Fruit fly (Drosophila melanogaster) whole organism, embryonic: ENCODE measurements around the gene hfp.
A peak's percentile ranks its signal among the peaks of the same experiment; 100 is the strongest.

Source experiments
- Abd-B ChIP-seq: fragments of 200-800 bp; sonication (Bioruptor generic); optimal IDR thresholded peaks from 2 replicates; lab custom pipeline; 2018; ENCODE audit warnings: missing biosample characterization, mild to moderate bottlenecking, missing genetic modification characterization, moderate library complexity
- Aef1 ChIP-seq: fragments of 200-800 bp; sonication (Bioruptor generic); IDR thresholded peaks from 3 replicates; pipeline ENCODE4 v1.3.6; 2022; ENCODE audit warnings: missing biosample characterization, missing genetic modification characterization
- CG10274 ChIP-seq: fragments of 200-800 bp; sonication (Bioruptor generic); optimal IDR thresholded peaks from 3 replicates; lab custom pipeline; 2017; ENCODE audit warnings: missing biosample characterization, mild to moderate bottlenecking, missing genetic modification characterization
- CG11085 ChIP-seq: fragments of 200-800 bp; sonication (Bioruptor generic); IDR thresholded peaks from 2 replicates; pipeline ENCODE4 v1.3.6; 2022; ENCODE audit warnings: missing biosample characterization, missing genetic modification characterization
- CG15269 ChIP-seq: fragments of 200-800 bp; sonication (Bioruptor generic); optimal IDR thresholded peaks from 2 replicates; lab custom pipeline; 2018; ENCODE audit warnings: missing biosample characterization, mild to moderate bottlenecking, missing genetic modification characterization, moderate library complexity
- CG17359 ChIP-seq: fragments of 200-800 bp; sonication (Bioruptor generic); optimal IDR thresholded peaks from 3 replicates; lab custom pipeline; 2018; ENCODE audit warnings: missing biosample characterization, mild to moderate bottlenecking, missing genetic modification characterization, moderate library complexity
- CG2129 ChIP-seq: fragments of 200-800 bp; sonication (Bioruptor generic); IDR thresholded peaks from 2 replicates; pipeline ENCODE4 v1.3.6; 2022; ENCODE audit warnings: missing biosample characterization, missing genetic modification characterization; ENCODE audit not compliant: partially characterized antibody
- CG2712 ChIP-seq: fragments of 200-800 bp; optimal IDR thresholded peaks from 3 replicates; lab custom pipeline; 2019; ENCODE audit warnings: missing biosample characterization, mild to moderate bottlenecking, missing genetic modification characterization, moderate library complexity
- CG2875 ChIP-seq: fragments of 200-800 bp; sonication (Bioruptor generic); optimal IDR thresholded peaks from 2 replicates; lab custom pipeline; 2017; ENCODE audit warnings: missing biosample characterization, mild to moderate bottlenecking, missing genetic modification characterization, missing genetic modification reagents
- CG34224 ChIP-seq: fragments of 200-800 bp; sonication (Bioruptor generic); IDR thresholded peaks from 3 replicates; pipeline ENCODE4 v1.3.6; 2022; ENCODE audit warnings: missing biosample characterization, missing genetic modification characterization; ENCODE audit not compliant: partially characterized antibody
- CG4820 ChIP-seq: fragments of 200-800 bp; sonication (Bioruptor generic); optimal IDR thresholded peaks from 3 replicates; lab custom pipeline; 2016; ENCODE audit warnings: missing biosample characterization, missing genetic modification characterization
- CG6791 ChIP-seq: fragments of 200-800 bp; sonication (Bioruptor generic); IDR thresholded peaks from 3 replicates; pipeline ENCODE4 v1.3.6; 2022; ENCODE audit warnings: missing biosample characterization, missing genetic modification characterization; ENCODE audit not compliant: partially characterized antibody
- CG7839 ChIP-seq: fragments of 200-800 bp; sonication (Bioruptor generic); optimal IDR thresholded peaks from 3 replicates; lab custom pipeline; 2018; ENCODE audit warnings: missing biosample characterization, mild to moderate bottlenecking, missing genetic modification characterization, moderate library complexity
- CHES-1-like ChIP-seq: fragments of 200-800 bp; sonication (Bioruptor generic); optimal IDR thresholded peaks from 2 replicates; lab custom pipeline; 2016; ENCODE audit warnings: missing biosample characterization, missing genetic modification characterization
- CoRest ChIP-seq: fragments of 200-800 bp; sonication (Bioruptor generic); optimal IDR thresholded peaks from 3 replicates; lab custom pipeline; 2018; ENCODE audit warnings: missing biosample characterization, mild to moderate bottlenecking, missing genetic modification characterization, moderate library complexity
- Dad ChIP-seq: fragments of 200-800 bp; sonication (Bioruptor generic); optimal IDR thresholded peaks from 3 replicates; lab custom pipeline; 2016; ENCODE audit warnings: missing biosample characterization, missing genetic modification characterization
- Doc2 ChIP-seq: fragments of 200-800 bp; sonication (Bioruptor generic); IDR thresholded peaks from 2 replicates; pipeline ENCODE4 v1.3.6; 2022; ENCODE audit warnings: missing biosample characterization, missing genetic modification characterization
- Hand ChIP-seq: fragments of 200-800 bp; sonication (Bioruptor generic); optimal IDR thresholded peaks from 2 replicates; lab custom pipeline; 2017; ENCODE audit warnings: mild to moderate bottlenecking, missing biosample characterization, missing genetic modification reagents, missing genetic modification characterization
- Hr51 ChIP-seq, 2 experiments: fragments of 200-800 bp; sonication (Bioruptor generic); optimal IDR thresholded peaks; 2 replicates in 1 of 2; 3 replicates in 1 of 2; lab custom pipeline; 2016 to 2018; ENCODE audit warnings: missing biosample characterization in 2 of 2, missing genetic modification characterization in 2 of 2, mild to moderate bottlenecking in 1 of 2, moderate library complexity in 1 of 2
- Mad ChIP-seq: fragments of 200-800 bp; sonication (Bioruptor generic); optimal IDR thresholded peaks from 2 replicates; lab custom pipeline; 2016; ENCODE audit warnings: missing biosample characterization, missing genetic modification characterization
- Mrtf ChIP-seq: fragments of 200-800 bp; sonication (Bioruptor generic); IDR thresholded peaks from 3 replicates; pipeline ENCODE4 v1.3.6; 2022; ENCODE audit warnings: missing biosample characterization, missing genetic modification characterization
- Myb ChIP-seq: fragments of 200-800 bp; sonication (Bioruptor generic); optimal IDR thresholded peaks from 2 replicates; lab custom pipeline; 2016; ENCODE audit warnings: missing biosample characterization, missing genetic modification characterization
- NC2α ChIP-seq: fragments of 200-800 bp; sonication (Bioruptor generic); optimal IDR thresholded peaks from 2 replicates; lab custom pipeline; 2016; ENCODE audit warnings: missing biosample characterization, missing genetic modification characterization
- Nf-YA ChIP-seq: fragments of 200-800 bp; sonication (Bioruptor generic); IDR thresholded peaks from 2 replicates; pipeline ENCODE4 v1.3.6; 2022; ENCODE audit warnings: missing biosample characterization, missing genetic modification characterization
- Ravus ChIP-seq: fragments of 200-800 bp; sonication (Bioruptor generic); IDR thresholded peaks from 2 replicates; pipeline ENCODE4 v1.3.6; 2022; ENCODE audit warnings: missing biosample characterization, missing genetic modification characterization
- Side ChIP-seq: fragments of 200-800 bp; sonication (Bioruptor generic); optimal IDR thresholded peaks from 2 replicates; lab custom pipeline; 2016; ENCODE audit warnings: missing biosample characterization, missing genetic modification characterization
- Xbp1 ChIP-seq: fragments of 200-800 bp; sonication (Bioruptor generic); optimal IDR thresholded peaks from 3 replicates; lab custom pipeline; 2016; ENCODE audit warnings: missing biosample characterization, mild to moderate bottlenecking, missing genetic modification characterization
- bowl ChIP-seq: fragments of 200-800 bp; sonication (Bioruptor generic); IDR thresholded peaks from 2 replicates; pipeline ENCODE4 v1.3.6; 2022; ENCODE audit warnings: missing biosample characterization, missing genetic modification characterization
- chn ChIP-seq: fragments of 200-800 bp; sonication (Bioruptor generic); optimal IDR thresholded peaks from 2 replicates; lab custom pipeline; 2016; ENCODE audit warnings: missing biosample characterization, missing genetic modification characterization
- crc ChIP-seq: fragments of 200-800 bp; sonication (Bioruptor generic); optimal IDR thresholded peaks from 2 replicates; lab custom pipeline; 2016; ENCODE audit warnings: missing biosample characterization, missing genetic modification characterization
- en ChIP-seq: fragments of 200-800 bp; sonication (Bioruptor generic); optimal IDR thresholded peaks from 2 replicates; lab custom pipeline; 2016; ENCODE audit warnings: missing biosample characterization, missing genetic modification characterization
- esg ChIP-seq: fragments of 200-800 bp; sonication (Bioruptor generic); conservative IDR thresholded peaks from 2 replicates; pipeline ENCODE4 v1.3.6; 2022; ENCODE audit warnings: missing biosample characterization, missing genetic modification characterization
- fd64A ChIP-seq: fragments of 200-800 bp; sonication (Bioruptor generic); optimal IDR thresholded peaks from 3 replicates; lab custom pipeline; 2018; ENCODE audit warnings: missing biosample characterization, mild to moderate bottlenecking, missing genetic modification characterization
- ftz-f1 ChIP-seq: fragments of 200-800 bp; sonication (Bioruptor generic); optimal IDR thresholded peaks from 2 replicates; lab custom pipeline; 2016; ENCODE audit warnings: missing biosample characterization, missing genetic modification characterization
- gt ChIP-seq: fragments of 200-800 bp; sonication (Bioruptor generic); IDR thresholded peaks from 2 replicates; pipeline ENCODE4 v1.3.6; 2022; ENCODE audit warnings: missing biosample characterization, missing genetic modification characterization
- ham ChIP-seq: fragments of 200-800 bp; sonication (Bioruptor generic); IDR thresholded peaks from 2 replicates; pipeline ENCODE4 v1.3.6; 2022; ENCODE audit warnings: missing biosample characterization, missing genetic modification characterization
- lilli ChIP-seq: fragments of 200-800 bp; sonication (Bioruptor generic); optimal IDR thresholded peaks from 3 replicates; lab custom pipeline; 2016; ENCODE audit warnings: missing biosample characterization, missing genetic modification characterization
- onecut ChIP-seq: fragments of 200-800 bp; sonication (Bioruptor generic); IDR thresholded peaks from 2 replicates; pipeline ENCODE4 v1.3.6; 2022; ENCODE audit warnings: missing biosample characterization, missing genetic modification characterization
- psq ChIP-seq: fragments of 200-800 bp; sonication (Bioruptor generic); optimal IDR thresholded peaks from 2 replicates; lab custom pipeline; 2017; ENCODE audit warnings: missing biosample characterization, missing genetic modification characterization
- ro ChIP-seq: fragments of 200-800 bp; sonication (Bioruptor generic); IDR thresholded peaks from 2 replicates; pipeline ENCODE4 v1.3.6; 2022; ENCODE audit warnings: missing biosample characterization, missing genetic modification characterization
- shn ChIP-seq: fragments of 200-800 bp; sonication (Bioruptor generic); optimal IDR thresholded peaks from 3 replicates; lab custom pipeline; 2016; ENCODE audit warnings: missing biosample characterization, missing genetic modification characterization
- stc ChIP-seq: fragments of 200-800 bp; sonication (Bioruptor generic); IDR thresholded peaks from 2 replicates; pipeline ENCODE4 v1.3.6; 2022; ENCODE audit warnings: missing biosample characterization, missing genetic modification characterization
- trem ChIP-seq: fragments of 200-800 bp; optimal IDR thresholded peaks from 3 replicates; lab custom pipeline; 2019; ENCODE audit warnings: missing biosample characterization, mild to moderate bottlenecking, missing genetic modification characterization, moderate library complexity
- trh ChIP-seq: fragments of 200-800 bp; sonication (Bioruptor generic); optimal IDR thresholded peaks from 2 replicates; lab custom pipeline; 2016; ENCODE audit warnings: missing biosample characterization, missing genetic modification characterization
- ttk ChIP-seq: fragments of 200-800 bp; sonication (Bioruptor generic); IDR thresholded peaks from 2 replicates; pipeline ENCODE4 v2.1.2; 2022; ENCODE audit warnings: missing biosample characterization, missing genetic modification characterization
- wek ChIP-seq: fragments of 200-800 bp; sonication (Bioruptor generic); optimal IDR thresholded peaks from 3 replicates; lab custom pipeline; 2018; ENCODE audit warnings: missing biosample characterization, mild to moderate bottlenecking, missing genetic modification characterization, moderate library complexity
- z ChIP-seq: fragments of 200-800 bp; sonication (Bioruptor generic); IDR thresholded peaks from 3 replicates; pipeline ENCODE4 v1.3.6; 2022; ENCODE audit warnings: missing biosample characterization, missing genetic modification characterization
- zen ChIP-seq: fragments of 200-800 bp; sonication (Bioruptor generic); optimal IDR thresholded peaks from 3 replicates; lab custom pipeline; 2018; ENCODE audit warnings: missing biosample characterization, mild to moderate bottlenecking, missing genetic modification characterization, moderate library complexity

Gene hfp

DNA sequence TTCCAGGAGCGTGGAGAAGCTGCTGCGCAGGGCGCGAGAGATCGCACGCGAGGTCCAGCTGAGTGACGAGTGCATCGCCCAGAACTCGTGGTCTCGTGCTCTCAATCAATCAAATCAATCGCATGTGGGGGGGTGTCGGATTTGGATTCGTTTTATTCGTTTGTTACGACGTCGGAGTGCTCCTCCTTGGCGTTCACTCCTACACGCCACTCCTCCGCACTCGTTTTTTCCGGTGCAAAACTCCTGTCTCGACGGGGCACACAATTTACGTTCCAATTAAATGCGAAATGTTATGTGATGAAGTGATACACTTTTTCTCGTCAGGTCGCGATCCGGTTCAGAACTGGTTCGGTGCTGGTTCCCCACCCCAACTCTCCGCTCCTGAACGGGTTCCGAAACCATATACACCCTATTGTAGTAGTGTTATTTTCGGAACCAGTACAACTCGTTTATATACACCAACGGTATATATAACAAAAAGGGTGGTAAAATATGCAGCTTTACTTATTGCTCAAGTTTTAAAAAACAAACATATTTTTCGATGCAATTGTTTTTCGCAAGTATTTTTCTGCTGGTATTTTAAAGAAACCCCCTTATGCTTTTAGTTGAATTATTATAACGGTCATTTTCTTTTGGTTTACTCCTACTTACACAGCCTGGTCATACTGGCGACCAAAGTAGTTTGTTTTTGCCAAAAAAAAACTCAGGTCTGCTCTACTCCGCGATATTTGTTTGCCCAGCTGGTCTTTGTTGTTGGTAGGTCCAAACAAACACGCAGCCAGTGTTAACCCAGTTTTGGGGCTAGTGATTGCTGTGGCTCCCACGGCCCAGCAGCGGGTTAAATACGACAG, 34.3 kb upstream of the hfp start, which contains the start of the genes CG12091 and pns (continued):
- TF ChIP-seq Xbp1 (GFP tag; lab: Kevin White, UChicago) (peak; percentile 71), CG2129 (GFP tag; lab: Robert Waterston, UW) (no peak), CG2875 (peak; percentile 44), CG4820 (peak; percentile 60), CoRest (peak; percentile 77), Mad (GFP tag; lab: Kevin White, UChicago) (peak; percentile 45), gt (GFP tag; lab: Robert Waterston, UW) (no peak), esg (peak; percentile 61), CHES-1-like (peak; percentile 78), Hand (GFP tag; lab: Kevin White, UChicago) (peak; percentile 28), CG17359 (tag; lab: Kevin White, UChicago) (peak; percentile 61), Abd-B (peak; percentile 55), CG7839 (peak; percentile 74), bowl (GFP tag; lab: Robert Waterston, UW) (0 out of 2 replicates have a peak, but pooled peaks have one; percentile 5), ro (GFP tag; lab: Robert Waterston, UW) (no peak), CG2712 (tag; lab: Kevin White, UChicago) (peak; percentile 81), CG6791 (GFP tag; lab: Robert Waterston, UW) (peak; percentile 18; the same call in 1 of the 3 replicates), ham (GFP tag; lab: Robert Waterston, UW) (no peak), en (GFP tag; lab: Kevin White, UChicago) (peak; percentile 26), shn (GFP tag; lab: Kevin White, UChicago) (peak; percentile 56), stc (0 out of 2 replicates have a peak, but pooled peaks have one; percentile 43), CG11085 (GFP tag; lab: Robert Waterston, UW) (peak; percentile 38; the same call in 1 of the 2 replicates), Ravus (GFP tag; lab: Robert Waterston, UW) (no peak), z (GFP tag; lab: Robert Waterston, UW) (no peak), Myb (peak; percentile 95), Dad (GFP tag; lab: Kevin White, UChicago) (peak; percentile 67), Mrtf (no peak), lilli (peak; percentile 77), CG34224 (GFP tag; lab: Robert Waterston, UW) (no peak), trem (tag; lab: Kevin White, UChicago) (peak; percentile 87), trh (peak; percentile 4), Doc2 (GFP tag; lab: Robert Waterston, UW) (no peak), Hr51 (GFP tag; optimal IDR thresholded peaks at IDR 0.05; lab: Kevin White, UChicago) (peak; percentile 69), fd64A (GFP tag; lab: Kevin White, UChicago) (no peak), crc (GFP tag; lab: Kevin White, UChicago) (peak; percentile 26), Side (GFP tag; lab: Kevin White, UChicago) (peak; percentile 40), Nf-YA (GFP tag; lab: Robert Waterston, UW) (0 out of 2 replicates have a peak, but pooled peaks have one; percentile 20), CG10274 (GFP tag; lab: Kevin White, UChicago) (no peak), chn (GFP tag; lab: Kevin White, UChicago) (peak; percentile 79), ttk (GFP tag; lab: Robert Waterston, UW) (0 out of 2 replicates have a peak, but pooled peaks have one; percentile 29), ftz-f1 (GFP tag; lab: Kevin White, UChicago) (peak; percentile 11), NC2α (peak; percentile 0), Aef1 (GFP tag; lab: Robert Waterston, UW) (peak; percentile 29; the same call in 2 of the 3 replicates), CG15269 (tag; lab: Kevin White, UChicago) (peak; percentile 66), zen (peak; percentile 72), onecut (GFP tag; lab: Robert Waterston, UW) (peak; percentile 56), psq (GFP tag; lab: Kevin White, UChicago) (peak; percentile 38), wek (peak; percentile 96)
